Worm (Caenorhabditis elegans) whole organism, L4/young adult: ENCODE measurements around the gene C34C6.3.

Experiments
- W03F9.2 ChIP-seq: fragments of 150-350 bp; optimal IDR thresholded peaks from 2 replicates; lab custom pipeline; 2014; ENCODE audit warnings: missing biosample characterization, missing genetic modification characterization
- dao-5 ChIP-seq: sonication (generic microtip); optimal IDR thresholded peaks from 2 replicates; lab custom pipeline; 2016; ENCODE audit warnings: missing genotype, missing genetic modification characterization, moderate library complexity, missing compliant biosample characterization
- him-1 ChIP-seq: sonication (generic microtip); optimal IDR thresholded peaks from 2 replicates; lab custom pipeline; 2016; ENCODE audit warnings: missing genotype, missing genetic modification reagents, missing genetic modification characterization, missing compliant biosample characterization

C34C6.3 gene

ce11 chrII:8740326-8740949, 48.7 kb downstream of the C34C6.3 start:
- TF ChIP-seq him-1 (tag; lab: Kevin White, UChicago) (no peak), W03F9.2 (tag; lab: Kevin White, UChicago) (no peak), dao-5 (tag; lab: Kevin White, UChicago) (no peak)

DNA sequence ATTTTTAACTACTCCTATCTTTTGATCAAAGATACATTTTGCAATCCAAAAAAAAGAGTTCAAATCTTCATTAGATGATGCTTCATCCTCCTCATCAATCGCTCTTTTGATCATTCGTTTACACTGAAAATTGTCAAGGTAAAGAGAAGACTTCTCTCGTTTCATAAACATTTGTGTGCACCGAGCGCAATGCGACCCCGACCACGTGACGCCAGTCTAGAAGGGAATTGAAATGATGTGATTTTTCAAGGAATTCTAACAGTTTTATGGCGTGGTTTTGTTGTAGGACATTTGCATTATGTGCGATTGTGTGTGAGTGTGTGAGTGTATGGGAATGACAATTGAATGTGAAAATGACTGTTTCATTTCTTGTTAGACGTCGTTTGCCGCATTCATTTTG, 49.6 kb downstream of the C34C6.3 start:
- TF ChIP-seq dao-5 (tag; lab: Kevin White, UChicago) (no peak), W03F9.2 (tag; lab: Kevin White, UChicago) (no peak), him-1 (tag; lab: Kevin White, UChicago) (no peak)

DNA sequence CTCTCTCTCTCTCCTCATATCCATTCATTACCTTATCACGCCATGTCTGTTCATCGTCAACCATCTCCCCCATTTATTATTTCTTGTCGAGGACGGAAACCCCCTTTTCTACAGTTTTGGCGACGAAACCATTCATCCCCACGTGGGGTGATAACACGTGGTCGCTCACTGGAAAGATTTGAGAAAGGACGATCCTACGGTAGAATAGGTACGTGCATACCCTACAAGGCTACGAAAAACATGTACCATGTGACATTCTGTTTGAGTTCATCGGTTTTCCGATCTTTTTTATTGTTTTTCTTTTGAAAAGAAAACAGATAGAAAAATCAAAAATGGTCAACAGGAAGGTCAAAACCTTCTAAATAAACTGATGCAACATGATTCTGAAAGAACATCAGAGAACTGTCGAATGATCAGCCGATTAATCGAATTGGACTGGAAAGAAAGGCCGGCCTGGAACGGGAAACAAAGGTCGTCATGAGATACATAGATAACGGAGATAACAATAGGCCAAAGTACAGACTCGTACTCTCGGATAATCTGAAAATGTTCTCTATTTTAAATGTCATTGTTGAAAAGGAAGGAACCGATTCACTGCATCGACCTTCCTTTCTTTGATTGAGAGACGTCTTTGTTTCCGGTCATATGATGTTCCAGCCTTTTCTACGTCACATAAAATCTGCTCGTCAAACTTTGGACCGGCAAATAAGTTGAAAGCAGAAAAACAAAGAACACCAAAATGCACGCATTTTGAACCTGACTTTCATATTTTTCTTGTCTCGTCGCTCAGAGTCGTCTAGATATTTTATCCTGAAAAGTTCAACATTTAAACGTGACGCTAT, 50.5 kb downstream of the C34C6.3 start:
- TF ChIP-seq him-1 (tag; lab: Kevin White, UChicago) (no peak), dao-5 (tag; lab: Kevin White, UChicago) (no peak), W03F9.2 (tag; lab: Kevin White, UChicago) (no peak)

DNA sequence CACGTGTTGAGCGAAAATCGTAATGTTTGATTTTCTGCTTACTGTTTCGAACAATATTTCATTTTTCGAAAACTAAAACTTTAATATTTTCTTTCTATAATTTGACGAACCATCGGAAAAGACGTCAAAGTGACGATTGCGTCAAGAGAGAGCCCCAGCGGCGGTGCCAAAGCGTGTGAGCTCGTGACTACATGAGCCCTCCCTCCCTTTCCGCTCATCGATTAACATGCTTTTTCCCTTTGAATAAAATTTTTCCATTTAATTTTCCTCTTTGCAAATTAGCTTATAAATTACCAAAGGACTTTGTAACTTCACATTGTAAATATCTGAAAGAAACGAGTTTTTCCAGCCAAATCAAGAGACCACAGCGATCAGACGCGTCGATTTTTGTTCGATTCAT, 51.3 kb downstream of the C34C6.3 start:
- TF ChIP-seq him-1 (tag; lab: Kevin White, UChicago) (no peak), dao-5 (tag; lab: Kevin White, UChicago) (no peak), W03F9.2 (tag; lab: Kevin White, UChicago) (no peak)

DNA sequence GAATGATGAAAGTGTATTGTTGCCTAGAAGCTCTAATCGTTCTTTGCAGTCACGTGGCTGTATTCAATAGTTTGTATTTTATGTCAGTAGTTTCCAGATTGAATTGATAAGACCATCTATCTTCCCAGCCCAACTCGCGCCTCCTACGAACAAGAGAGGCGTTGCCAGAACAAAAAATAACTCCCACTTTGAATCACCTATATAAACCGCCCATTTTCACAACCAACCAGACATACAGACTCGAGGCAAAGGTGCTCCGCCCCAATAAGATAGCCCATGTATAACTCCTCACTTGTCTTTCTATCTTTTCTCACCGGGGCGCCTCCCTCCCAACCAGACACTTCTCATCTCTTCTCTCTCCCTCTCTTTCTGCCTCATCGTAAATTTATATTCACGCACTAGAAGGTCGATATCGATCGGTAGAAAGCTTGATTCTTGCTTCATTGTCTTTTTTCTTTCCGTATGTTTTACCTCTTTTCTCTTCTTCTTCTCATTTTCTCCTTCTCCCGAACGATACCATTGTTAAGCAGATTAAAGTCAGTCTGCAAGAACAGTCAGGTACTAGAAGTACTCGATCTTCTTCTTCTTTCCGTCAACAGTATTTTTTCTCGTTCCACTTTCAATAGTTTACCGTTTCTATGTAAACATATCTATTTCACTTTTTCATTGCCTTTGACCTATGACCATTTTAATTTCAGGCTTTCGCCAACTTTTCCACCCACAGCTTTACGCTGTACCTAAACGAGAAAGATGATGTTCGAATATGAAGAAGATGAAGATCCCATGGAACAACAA, 51.9 kb downstream of the C34C6.3 start, which contains the start of gene mak-1:
Gene mak-1, plus strand, starts transcription at position 693 of the 795 bp plus-strand sequence.
- TF ChIP-seq dao-5 (tag; lab: Kevin White, UChicago), result no peak
- TF ChIP-seq him-1 (tag; lab: Kevin White, UChicago), result no peak
- no peak for TF ChIP-seq W03F9.2 (tag; lab: Kevin White, UChicago)
